Fruit fly (Drosophila melanogaster) whole organism, embryonic: ENCODE measurements around the gene CG7607.
A peak's percentile ranks its signal among the peaks of the same experiment; 100 is the strongest.

Experiments used
- ATbp ChIP-seq: fragments of 200-800 bp; sonication (Bioruptor generic); optimal IDR thresholded peaks from 2 replicates; lab custom pipeline; 2017; ENCODE audit warnings: missing biosample characterization, mild to moderate bottlenecking, missing genetic modification characterization, missing genetic modification reagents
- Atf-2 ChIP-seq: fragments of 200-800 bp; sonication (Bioruptor generic); optimal IDR thresholded peaks from 2 replicates; lab custom pipeline; 2016; ENCODE audit warnings: missing biosample characterization, missing genetic modification characterization
- Atf3 ChIP-seq: fragments of 200-800 bp; sonication (Bioruptor generic); optimal IDR thresholded peaks from 3 replicates; lab custom pipeline; 2016; ENCODE audit warnings: missing biosample characterization, missing genetic modification characterization
- Bgb ChIP-seq: fragments of 200-800 bp; sonication (Bioruptor generic); IDR thresholded peaks from 2 replicates; pipeline ENCODE4 v1.3.6; 2022; ENCODE audit warnings: missing biosample characterization, missing genetic modification characterization; ENCODE audit not compliant: partially characterized antibody
- CG10147 ChIP-seq: fragments of 200-800 bp; sonication (Bioruptor generic); optimal IDR thresholded peaks from 2 replicates; lab custom pipeline; 2019; ENCODE audit warnings: missing biosample characterization, mild to moderate bottlenecking, missing genetic modification characterization, moderate library complexity
- CG11723 ChIP-seq: fragments of 200-800 bp; sonication (Bioruptor generic); optimal IDR thresholded peaks from 2 replicates; lab custom pipeline; 2017; ENCODE audit warnings: missing biosample characterization, mild to moderate bottlenecking, missing genetic modification characterization
- CG16813 ChIP-seq: fragments of 200-800 bp; sonication (Bioruptor generic); IDR thresholded peaks from 3 replicates; pipeline ENCODE4 v1.3.6; 2022; ENCODE audit warnings: missing biosample characterization, missing genetic modification characterization; ENCODE audit not compliant: partially characterized antibody
- CG16863 ChIP-seq: fragments of 200-800 bp; sonication (Bioruptor generic); optimal IDR thresholded peaks from 3 replicates; lab custom pipeline; 2016; ENCODE audit warnings: missing biosample characterization, missing genetic modification characterization
- CG17385 ChIP-seq: fragments of 200-800 bp; sonication (Bioruptor generic); optimal IDR thresholded peaks from 3 replicates; lab custom pipeline; 2018; ENCODE audit warnings: missing biosample characterization, mild to moderate bottlenecking, missing genetic modification characterization
- CG33557 ChIP-seq: fragments of 200-800 bp; sonication (Bioruptor generic); optimal IDR thresholded peaks from 2 replicates; lab custom pipeline; 2019; ENCODE audit warnings: missing biosample characterization, mild to moderate bottlenecking, missing genetic modification characterization, moderate library complexity
- CG6254 ChIP-seq: fragments of 200-800 bp; sonication (Bioruptor generic); optimal IDR thresholded peaks from 3 replicates; lab custom pipeline; 2017; ENCODE audit warnings: mild to moderate bottlenecking, missing biosample characterization, missing genetic modification reagents, missing genetic modification characterization
- CG6854 ChIP-seq: fragments of 200-800 bp; sonication (Bioruptor generic); optimal IDR thresholded peaks from 3 replicates; lab custom pipeline; 2017; ENCODE audit warnings: missing biosample characterization, mild to moderate bottlenecking, missing genetic modification characterization
- CG7271 ChIP-seq: fragments of 200-800 bp; sonication (Bioruptor generic); optimal IDR thresholded peaks from 2 replicates; lab custom pipeline; 2018; ENCODE audit warnings: missing biosample characterization, mild to moderate bottlenecking, missing genetic modification characterization, moderate library complexity
- CG7372 ChIP-seq: fragments of 200-800 bp; sonication (Bioruptor generic); IDR thresholded peaks from 2 replicates; pipeline ENCODE4 v1.3.6; 2022; ENCODE audit warnings: missing biosample characterization, missing genetic modification characterization
- CG7963 ChIP-seq: fragments of 200-800 bp; sonication (Bioruptor generic); IDR thresholded peaks from 3 replicates; pipeline ENCODE4 v1.3.6; 2022; ENCODE audit warnings: missing biosample characterization, missing genetic modification characterization; ENCODE audit not compliant: partially characterized antibody
- Dbx ChIP-seq: fragments of 200-800 bp; sonication (Bioruptor generic); IDR thresholded peaks from 3 replicates; pipeline ENCODE4 v1.3.6; 2022; ENCODE audit warnings: missing biosample characterization, missing genetic modification characterization
- Drgx ChIP-seq: fragments of 200-800 bp; sonication (Bioruptor generic); IDR thresholded peaks from 2 replicates; pipeline ENCODE4 v1.3.6; 2022; ENCODE audit warnings: missing biosample characterization, missing genetic modification characterization
- Ets65A ChIP-seq: fragments of 200-800 bp; sonication (Bioruptor generic); peaks from one replicate; lab custom pipeline; 2016; ENCODE audit warnings: missing biosample characterization, missing genetic modification characterization
- Fer2 ChIP-seq: fragments of 200-800 bp; sonication (Bioruptor generic); optimal IDR thresholded peaks from 2 replicates; lab custom pipeline; 2018; ENCODE audit warnings: missing biosample characterization, mild to moderate bottlenecking, missing genetic modification characterization, moderate library complexity
- HHEX ChIP-seq: fragments of 200-800 bp; sonication (Bioruptor generic); optimal IDR thresholded peaks from 3 replicates; lab custom pipeline; 2017; ENCODE audit warnings: missing biosample characterization, mild to moderate bottlenecking, missing genetic modification characterization, missing genetic modification reagents
- HLH4C ChIP-seq: fragments of 200-800 bp; sonication (Bioruptor generic); IDR thresholded peaks from 3 replicates; pipeline ENCODE4 v1.3.6; 2022; ENCODE audit warnings: missing biosample characterization, missing genetic modification characterization; ENCODE audit not compliant: partially characterized antibody
- Kr ChIP-seq: fragments of 200-800 bp; sonication (Bioruptor generic); optimal IDR thresholded peaks from 2 replicates; lab custom pipeline; 2017; ENCODE audit warnings: missing biosample characterization, mild to moderate bottlenecking, missing genetic modification characterization
- Lhr ChIP-seq: fragments of 200-800 bp; sonication (Bioruptor generic); optimal IDR thresholded peaks from 3 replicates; lab custom pipeline; 2017; ENCODE audit warnings: mild to moderate bottlenecking, missing biosample characterization, missing genetic modification reagents, missing genetic modification characterization
- Lim3 ChIP-seq: fragments of 200-800 bp; sonication (Bioruptor generic); IDR thresholded peaks from 2 replicates; pipeline ENCODE4 v1.3.6; 2022; ENCODE audit warnings: missing biosample characterization, missing genetic modification characterization
- Nf-YA ChIP-seq: fragments of 200-800 bp; sonication (Bioruptor generic); IDR thresholded peaks from 2 replicates; pipeline ENCODE4 v1.3.6; 2022; ENCODE audit warnings: missing biosample characterization, missing genetic modification characterization
- NfI ChIP-seq: fragments of 200-800 bp; sonication (Bioruptor generic); optimal IDR thresholded peaks from 3 replicates; lab custom pipeline; 2018; ENCODE audit warnings: missing biosample characterization, mild to moderate bottlenecking, missing genetic modification characterization, moderate library complexity
- Ptx1 ChIP-seq: fragments of 200-800 bp; sonication (Bioruptor generic); IDR thresholded peaks from 2 replicates; pipeline ENCODE4 v1.3.6; 2022; ENCODE audit warnings: missing biosample characterization, missing genetic modification characterization
- Ravus ChIP-seq: fragments of 200-800 bp; sonication (Bioruptor generic); IDR thresholded peaks from 2 replicates; pipeline ENCODE4 v1.3.6; 2022; ENCODE audit warnings: missing biosample characterization, missing genetic modification characterization
- Rfx ChIP-seq: fragments of 200-800 bp; sonication (Bioruptor generic); IDR thresholded peaks from 2 replicates; pipeline ENCODE4 v1.3.6; 2022; ENCODE audit warnings: missing biosample characterization, missing genetic modification characterization
- Xbp1 ChIP-seq: fragments of 200-800 bp; sonication (Bioruptor generic); optimal IDR thresholded peaks from 3 replicates; lab custom pipeline; 2016; ENCODE audit warnings: missing biosample characterization, mild to moderate bottlenecking, missing genetic modification characterization
- ap ChIP-seq: fragments of 200-800 bp; sonication (Bioruptor generic); IDR thresholded peaks from 2 replicates; pipeline ENCODE4 v1.3.6; 2022; ENCODE audit warnings: missing biosample characterization, missing genetic modification characterization
- caup ChIP-seq: fragments of 200-800 bp; sonication (Bioruptor generic); optimal IDR thresholded peaks from 3 replicates; lab custom pipeline; 2017; ENCODE audit warnings: missing biosample characterization, mild to moderate bottlenecking, missing genetic modification characterization, moderate library complexity; ENCODE audit not compliant: severe bottlenecking
- chif ChIP-seq, 2 experiments: fragments of 200-800 bp; sonication (Bioruptor generic); optimal IDR thresholded peaks; 3 replicates each; lab custom pipeline; 2016; ENCODE audit warnings: missing biosample characterization in 2 of 2, missing genetic modification characterization in 2 of 2
- crp ChIP-seq, 2 experiments: fragments of 200-800 bp; sonication (Bioruptor generic); optimal IDR thresholded peaks; 2 replicates in 1 of 2; 3 replicates in 1 of 2; lab custom pipeline; 2017; ENCODE audit warnings: missing biosample characterization in 2 of 2, missing genetic modification characterization in 2 of 2, mild to moderate bottlenecking in 1 of 2, moderate library complexity in 1 of 2
- dimm ChIP-seq: fragments of 200-800 bp; sonication (Bioruptor generic); IDR thresholded peaks from 2 replicates; pipeline ENCODE4 v1.3.6; 2022; ENCODE audit warnings: missing biosample characterization, missing genetic modification characterization
- emc ChIP-seq: fragments of 200-800 bp; sonication (Bioruptor generic); optimal IDR thresholded peaks from 2 replicates; lab custom pipeline; 2016; ENCODE audit warnings: missing biosample characterization, missing genetic modification characterization
- ems ChIP-seq: fragments of 200-800 bp; sonication (Bioruptor generic); optimal IDR thresholded peaks from 3 replicates; lab custom pipeline; 2016; ENCODE audit warnings: missing biosample characterization, missing genetic modification characterization
- ftz-f1 ChIP-seq: fragments of 200-800 bp; sonication (Bioruptor generic); optimal IDR thresholded peaks from 2 replicates; lab custom pipeline; 2016; ENCODE audit warnings: missing biosample characterization, missing genetic modification characterization
- gsb-n ChIP-seq: fragments of 200-800 bp; sonication (Bioruptor generic); optimal IDR thresholded peaks from 3 replicates; lab custom pipeline; 2018; ENCODE audit warnings: missing biosample characterization, mild to moderate bottlenecking, missing genetic modification characterization
- gt ChIP-seq: fragments of 200-800 bp; sonication (Bioruptor generic); IDR thresholded peaks from 2 replicates; pipeline ENCODE4 v1.3.6; 2022; ENCODE audit warnings: missing biosample characterization, missing genetic modification characterization
- lov ChIP-seq, 2 experiments: fragments of 200-800 bp in 1 of 2; fragments of >200 bp in 1 of 2; sonication (Bioruptor generic) in 1 of 2; IDR thresholded peaks in 1 of 2; optimal IDR thresholded peaks in 1 of 2; 2 replicates in 1 of 2; 3 replicates in 1 of 2; pipeline versions ENCODE4 v1.3.6 to Lab custom; 2017 to 2022; ENCODE audit warnings: missing biosample characterization in 1 of 2, missing genetic modification characterization in 1 of 2
- otp ChIP-seq: fragments of 200-800 bp; sonication (Bioruptor generic); IDR thresholded peaks from 3 replicates; pipeline ENCODE4, ENCODE4 v1.3.6; 2022; ENCODE audit warnings: missing biosample characterization, missing genetic modification characterization
- pb ChIP-seq: fragments of 200-800 bp; sonication (Bioruptor generic); optimal IDR thresholded peaks from 3 replicates; lab custom pipeline; 2016; ENCODE audit warnings: missing biosample characterization, missing genetic modification characterization
- pnt ChIP-seq: fragments of 200-800 bp; sonication (Bioruptor generic); optimal IDR thresholded peaks from 3 replicates; lab custom pipeline; 2016; ENCODE audit warnings: missing biosample characterization, missing genetic modification characterization
- run ChIP-seq: fragments of 200-800 bp; sonication (Bioruptor generic); optimal IDR thresholded peaks from 3 replicates; lab custom pipeline; 2018; ENCODE audit warnings: missing biosample characterization, mild to moderate bottlenecking, missing genetic modification characterization
- sob ChIP-seq: fragments of 200-800 bp; sonication (Bioruptor generic); IDR thresholded peaks from 2 replicates; pipeline ENCODE4 v1.3.6; 2022; ENCODE audit warnings: missing biosample characterization, missing genetic modification characterization
- stc ChIP-seq: fragments of 200-800 bp; sonication (Bioruptor generic); IDR thresholded peaks from 2 replicates; pipeline ENCODE4 v1.3.6; 2022; ENCODE audit warnings: missing biosample characterization, missing genetic modification characterization

Gene CG7607

DNA sequence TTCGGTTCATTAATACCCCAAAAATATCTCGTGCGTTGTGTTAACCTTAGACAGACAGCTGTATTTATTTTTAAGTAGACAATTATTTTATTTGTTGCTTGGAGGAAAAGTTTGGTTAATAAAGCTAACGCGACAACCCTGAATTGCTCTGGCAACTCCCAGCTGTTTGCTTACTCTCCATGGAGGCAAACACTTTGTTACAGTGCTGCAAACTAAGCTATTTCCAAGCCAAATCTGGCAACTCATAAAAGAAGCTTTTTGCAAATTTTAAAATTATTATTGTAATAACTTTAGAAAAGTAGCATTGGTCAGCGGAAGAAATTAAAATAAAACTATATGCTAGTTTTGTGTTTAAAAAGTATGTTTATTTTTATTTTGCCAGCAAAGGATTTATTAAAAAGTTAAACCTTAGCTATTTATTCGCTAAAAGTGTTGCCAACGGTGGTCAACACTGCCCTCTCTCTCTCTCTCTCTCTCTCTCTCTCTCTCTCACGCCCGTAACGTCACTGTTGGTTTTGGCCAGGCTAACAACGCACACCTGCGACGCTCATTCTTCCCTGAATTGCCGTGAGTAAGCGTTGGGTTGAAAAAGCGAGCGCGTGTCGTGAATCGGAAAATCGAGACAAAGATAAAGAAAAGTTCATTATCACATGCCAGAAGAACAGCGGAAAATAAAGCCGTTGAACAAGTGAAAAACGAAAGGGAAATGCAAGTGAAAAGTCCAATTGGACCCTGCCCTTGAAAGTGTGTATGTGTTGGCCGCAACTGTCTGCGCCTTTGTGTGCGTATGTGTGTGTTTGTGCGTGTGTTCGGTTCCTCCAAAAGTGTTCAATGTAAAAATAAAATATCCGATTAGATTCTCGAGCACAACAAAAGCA, 16.1 kb downstream of the CG7607 start (continued):
- peak; percentile 81 to 83 for TF ChIP-seq chif (GFP tag; optimal IDR thresholded peaks at IDR 0.05; lab: Kevin White, UChicago)
- TF ChIP-seq Nf-YA (GFP tag; lab: Robert Waterston, UW) = peak; percentile 86
- peak; percentile 59 for TF ChIP-seq ftz-f1 (GFP tag; lab: Kevin White, UChicago)
- peak; percentile 76 for TF ChIP-seq CG17385 (GFP tag; lab: Kevin White, UChicago)
- TF ChIP-seq Lim3 (GFP tag; lab: Robert Waterston, UW) = 0 out of 2 replicates have a peak, but pooled peaks have one; percentile 34
- TF ChIP-seq CG33557 = peak; percentile 30
- TF ChIP-seq Dbx (GFP tag; lab: Robert Waterston, UW) = peak; percentile 96
- TF ChIP-seq CG6854 (GFP tag; lab: Kevin White, UChicago) = peak; percentile 86
- peak; percentile 90 for TF ChIP-seq CG7372 (GFP tag; lab: Robert Waterston, UW)
- TF ChIP-seq Fer2 (tag; lab: Kevin White, UChicago) = peak; percentile 63
- no peak for TF ChIP-seq CG16813 (GFP tag; lab: Robert Waterston, UW)
- TF ChIP-seq Ets65A (GFP tag; lab: Kevin White, UChicago) = peak; percentile 97
- peak; percentile 86 for TF ChIP-seq CG16863 (GFP tag; lab: Kevin White, UChicago)
- TF ChIP-seq Atf3 (GFP tag; lab: Kevin White, UChicago) = peak; percentile 79
- no peak for TF ChIP-seq Kr (GFP tag; lab: Kevin White, UChicago)
- TF ChIP-seq Ravus (GFP tag; lab: Robert Waterston, UW) = peak; percentile 69
- TF ChIP-seq stc (GFP tag; lab: Robert Waterston, UW) = peak; percentile 94
- TF ChIP-seq caup (GFP tag; lab: Kevin White, UChicago) = peak; percentile 93
- peak; percentile 49 for TF ChIP-seq Lhr (GFP tag; lab: Kevin White, UChicago)
- peak; percentile 82 for TF ChIP-seq pnt (GFP tag; lab: Kevin White, UChicago)
- peak; percentile 81 for TF ChIP-seq CG6254 (GFP tag; lab: Kevin White, UChicago)
- peak; percentile 94 for TF ChIP-seq Ptx1 (GFP tag; lab: Robert Waterston, UW)
- peak; percentile 97 for TF ChIP-seq Rfx
- peak; percentile 87 for TF ChIP-seq ATbp (GFP tag; lab: Kevin White, UChicago)
- TF ChIP-seq HHEX (GFP tag; lab: Kevin White, UChicago) = peak; percentile 93
- TF ChIP-seq NfI = peak; percentile 85
- peak; percentile 29; the same call in 1 of the 2 replicates for TF ChIP-seq gt (GFP tag; lab: Robert Waterston, UW)
- peak; percentile 52 for TF ChIP-seq run (tag; lab: Kevin White, UChicago)
- TF ChIP-seq CG7271 (tag; lab: Kevin White, UChicago) = peak; percentile 57
- peak; percentile 69 for TF ChIP-seq emc
- TF ChIP-seq lov (optimal IDR thresholded peaks at IDR 0.05; lab: Kevin White, UChicago) = no peak
- TF ChIP-seq lov (GFP tag; IDR thresholded peaks at IDR 0.05; lab: Robert Waterston, UW) = peak; percentile 87
- peak; percentile 94 for TF ChIP-seq sob
- peak; percentile 86 for TF ChIP-seq pb (GFP tag; lab: Kevin White, UChicago)
- TF ChIP-seq CG10147 (GFP tag; lab: Kevin White, UChicago) = peak; percentile 87
- TF ChIP-seq Drgx (GFP tag; lab: Robert Waterston, UW) = peak; percentile 98
- peak; percentile 92 for TF ChIP-seq ems
- TF ChIP-seq dimm (GFP tag; lab: Robert Waterston, UW) = 0 out of 2 replicates have a peak, but pooled peaks have one; percentile 8
- TF ChIP-seq Xbp1 (GFP tag; lab: Kevin White, UChicago) = peak; percentile 89
- TF ChIP-seq CG7963 (GFP tag; lab: Robert Waterston, UW) = no peak
- no peak for TF ChIP-seq HLH4C (GFP tag; lab: Robert Waterston, UW)
- no peak for TF ChIP-seq Bgb (GFP tag; lab: Robert Waterston, UW)
- TF ChIP-seq crp (GFP tag; optimal IDR thresholded peaks at IDR 0.05; lab: Kevin White, UChicago) = peak in 1 of 2 experiments; percentile 76
- TF ChIP-seq Atf-2 = peak; percentile 78
- TF ChIP-seq otp (GFP tag; lab: Robert Waterston, UW) = peak; percentile 90
- peak; percentile 48 for TF ChIP-seq CG11723 (GFP tag; lab: Kevin White, UChicago)
- TF ChIP-seq ap (GFP tag; lab: Robert Waterston, UW) = peak; percentile 76
- peak; percentile 79 for TF ChIP-seq gsb-n (tag; lab: Kevin White, UChicago)
